Fruit fly (Drosophila melanogaster) S2 (cell line): ENCODE results near the gene CG8319.

Experiments used
- CG8478 ChIP-seq: fragments of >200 bp; optimal IDR thresholded peaks from 2 replicates; lab custom pipeline; 2018
- CTCF ChIP-seq, 2 experiments: fragments of >200 bp; optimal IDR thresholded peaks; 2 replicates each; lab custom pipeline; 2018

DNA sequence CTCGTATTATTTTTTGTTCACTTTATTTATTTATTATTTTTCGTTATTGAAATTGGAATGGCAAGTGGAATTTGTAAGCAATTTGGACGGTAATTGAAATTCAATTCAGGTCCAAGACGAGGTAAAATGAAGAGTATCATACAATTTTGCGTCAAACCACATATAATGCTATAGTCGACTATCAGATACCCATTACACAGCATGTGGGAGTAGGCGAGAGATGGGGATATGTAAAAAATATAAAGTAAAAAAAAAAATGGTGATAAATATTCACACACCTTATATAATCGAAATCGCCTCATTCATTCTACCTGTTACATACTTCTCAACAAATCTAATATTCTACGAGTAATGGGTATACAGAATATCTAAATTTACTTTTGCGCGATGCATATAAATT is 14.9 kb upstream of the CG8319 start:
- TF ChIP-seq CG8478 (lab: Kevin White, UChicago) (no peak), CTCF (optimal IDR thresholded peaks at IDR 0.05; lab: Kevin White, UChicago) (no peak)
